Worm (Caenorhabditis elegans): ENCODE measurements around the gene Y54G2A.16.

Y54G2A.16 gene

ce11 chrIV:2823446-2823845 lies 41.2 kb downstream of the Y54G2A.16 start, which contains the start of gene clec-80:
Gene clec-80 (plus strand): TSS chrIV:2823746.
- no peak for TF ChIP-seq unc-120 (tag; optimal IDR thresholded peaks at IDR 0.05; ENCODE audit: poor library complexity, severe bottlenecking)
- TF ChIP-seq sem-2 (GFP tag; optimal IDR thresholded peaks at IDR 0.05): no peak
- TF ChIP-seq sptf-1 (tag; optimal IDR thresholded peaks at IDR 0.05): no peak
- no peak for TF ChIP-seq nhr-76 (tag; optimal IDR thresholded peaks at IDR 0.05)
- no peak for TF ChIP-seq elt-3 (tag; optimal IDR thresholded peaks at IDR 0.05)
- no peak for TF ChIP-seq blmp-1 (tag; optimal IDR thresholded peaks at IDR 0.05)
- no peak for TF ChIP-seq snpc-4 (tag; optimal IDR thresholded peaks at IDR 0.05)
- TF ChIP-seq tbx-8 (GFP tag; optimal IDR thresholded peaks at IDR 0.05): no peak
- no peak for TF ChIP-seq nhr-2 (tag; optimal IDR thresholded peaks at IDR 0.05)
- no peak for TF ChIP-seq unc-62 (GFP tag; optimal IDR thresholded peaks at IDR 0.05)

- TF ChIP-seq ham-2 (GFP tag; optimal IDR thresholded peaks at IDR 0.05) (no peak), M03D4.4 (tag; optimal IDR thresholded peaks at IDR 0.05) (no peak), nhr-2 (tag; optimal IDR thresholded peaks at IDR 0.05) (no peak), lsy-2 (tag; optimal IDR thresholded peaks at IDR 0.05) (no peak), pha-4 (tag; optimal IDR thresholded peaks at IDR 0.05) (no peak), elt-1 (tag; optimal IDR thresholded peaks at IDR 0.05; ENCODE audit: borderline replicate concordance, insufficient read depth) (no peak), unc-62 (GFP tag; optimal IDR thresholded peaks at IDR 0.05) (no peak), ceh-43 (GFP tag; optimal IDR thresholded peaks at IDR 0.05) (no peak), unc-120 (tag; optimal IDR thresholded peaks at IDR 0.05; ENCODE audit: poor library complexity, severe bottlenecking) (no peak), nhr-28 (tag; optimal IDR thresholded peaks at IDR 0.05) (no peak), nhr-12 (tag; optimal IDR thresholded peaks at IDR 0.05) (no peak), lin-13 (tag; optimal IDR thresholded peaks at IDR 0.05) (no peak), cnd-1 (tag; optimal IDR thresholded peaks at IDR 0.05) (no peak), lin-32 (GFP tag; optimal IDR thresholded peaks at IDR 0.05) (no peak), nhr-76 (tag; optimal IDR thresholded peaks at IDR 0.05) (no peak), elt-3 (tag; optimal IDR thresholded peaks at IDR 0.05) (no peak), ceh-83 (GFP tag; optimal IDR thresholded peaks at IDR 0.05) (no peak), sem-2 (GFP tag; optimal IDR thresholded peaks at IDR 0.05) (no peak), bed-3 (GFP tag; optimal IDR thresholded peaks at IDR 0.05) (no peak), mab-5 (tag; optimal IDR thresholded peaks at IDR 0.05) (no peak)
Observed at ce11 chrIV:2820408-2820807, 44.2 kb downstream of the Y54G2A.16 start, which contains the start of gene Y54G2A.37. Gene Y54G2A.37 (plus strand): TSS chrIV:2820708.

DNA sequence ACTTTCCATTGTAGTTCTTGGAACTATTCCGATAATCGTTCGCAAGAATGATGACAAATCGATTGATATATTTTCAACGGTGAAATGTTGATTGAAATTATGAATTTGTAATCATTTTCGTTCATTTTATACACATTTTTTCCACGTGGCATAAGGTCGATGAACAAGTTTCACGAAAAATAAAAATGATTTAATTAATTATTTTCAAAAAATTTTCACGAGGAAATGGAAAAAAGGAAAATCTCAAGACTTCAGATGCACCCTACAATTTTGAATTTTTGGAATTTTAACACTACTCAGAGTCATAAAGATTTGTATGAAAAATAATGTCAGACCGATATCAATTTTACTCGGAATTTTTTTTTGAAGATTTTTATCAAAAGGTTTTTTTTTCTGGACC lies 45.0 kb downstream of the Y54G2A.16 start, which contains the start of gene Y54G2A.13:
Gene Y54G2A.13 (minus strand): TSS at position 101 of the 400 bp plus-strand sequence.
- TF ChIP-seq blmp-1 (tag; optimal IDR thresholded peaks at IDR 0.05) (no peak), sem-2 (GFP tag; optimal IDR thresholded peaks at IDR 0.05) (no peak), nhr-12 (tag; optimal IDR thresholded peaks at IDR 0.05) (no peak), unc-39 (tag; optimal IDR thresholded peaks at IDR 0.05) (no peak)

- no peak for TF ChIP-seq tbx-8 (GFP tag; optimal IDR thresholded peaks at IDR 0.05)
- no peak for TF ChIP-seq ham-2 (GFP tag; optimal IDR thresholded peaks at IDR 0.05)
- TF ChIP-seq blmp-1 (tag; optimal IDR thresholded peaks at IDR 0.05): no peak
Observed at ce11 chrIV:2817038-2817437, 47.6 kb downstream of the Y54G2A.16 start.

ce11 chrIV:2809208-2809607 lies 55.4 kb downstream of the Y54G2A.16 start, which contains the start of gene Y54G2A.76:
Gene Y54G2A.76 (plus strand): TSS chrIV:2809410.
- TF ChIP-seq nhr-28 (tag; optimal IDR thresholded peaks at IDR 0.05) (no peak), ceh-39 (tag; optimal IDR thresholded peaks at IDR 0.05) (no peak), blmp-1 (tag; optimal IDR thresholded peaks at IDR 0.05) (peak; percentile 88), unc-120 (tag; optimal IDR thresholded peaks at IDR 0.05; ENCODE audit: poor library complexity, severe bottlenecking) (no peak), ham-2 (GFP tag; optimal IDR thresholded peaks at IDR 0.05) (peak; percentile 27), unc-62 (GFP tag; optimal IDR thresholded peaks at IDR 0.05) (no peak), elt-1 (tag; optimal IDR thresholded peaks at IDR 0.05; ENCODE audit: borderline replicate concordance, insufficient read depth) (peak; percentile 13)

- no peak for TF ChIP-seq mab-5 (tag; optimal IDR thresholded peaks at IDR 0.05)
- TF ChIP-seq M03D4.4 (tag; optimal IDR thresholded peaks at IDR 0.05): no peak
- TF ChIP-seq unc-39 (tag; optimal IDR thresholded peaks at IDR 0.05): no peak
- no peak for TF ChIP-seq snpc-4 (tag; optimal IDR thresholded peaks at IDR 0.05)
- TF ChIP-seq tbx-8 (GFP tag; optimal IDR thresholded peaks at IDR 0.05): no peak
- TF ChIP-seq ces-1 (GFP tag; optimal IDR thresholded peaks at IDR 0.05): no peak
- no peak for TF ChIP-seq ham-2 (GFP tag; optimal IDR thresholded peaks at IDR 0.05)
- TF ChIP-seq unc-62 (GFP tag; optimal IDR thresholded peaks at IDR 0.05): no peak
- no peak for TF ChIP-seq zip-8 (tag; optimal IDR thresholded peaks at IDR 0.05)
- no peak for TF ChIP-seq elt-1 (tag; optimal IDR thresholded peaks at IDR 0.05; ENCODE audit: borderline replicate concordance, insufficient read depth)
- no peak for TF ChIP-seq lin-13 (tag; optimal IDR thresholded peaks at IDR 0.05)
- no peak for TF ChIP-seq ztf-11 (tag; optimal IDR thresholded peaks at IDR 0.05)
- TF ChIP-seq ceh-83 (GFP tag; optimal IDR thresholded peaks at IDR 0.05): no peak
- no peak for TF ChIP-seq sem-2 (GFP tag; optimal IDR thresholded peaks at IDR 0.05)
Observed at ce11 chrIV:2808154-2808553, 56.5 kb downstream of the Y54G2A.16 start.

Data from whole organism, mixed stage, embryonic.